Worm (Caenorhabditis elegans) whole organism, midembryonic: ENCODE results near the gene ric-8.

Experiments used
- T22C8.4 ChIP-seq: fragments of 200-800 bp; sonication (Bioruptor generic); IDR thresholded peaks from 2 replicates; pipeline ENCODE4 v1.3.6; 2022; ENCODE audit warnings: missing genetic modification characterization, missing compliant biosample characterization
- cog-1 ChIP-seq: sonication (generic microtip); optimal IDR thresholded peaks from 2 replicates; lab custom pipeline; 2016; ENCODE audit warnings: missing genetic modification characterization, missing compliant biosample characterization
- flt-1 ChIP-seq: fragments of 200-800 bp; sonication (Bioruptor generic); IDR thresholded peaks from 2 replicates; pipeline ENCODE4 v1.3.6; 2022; ENCODE audit warnings: missing genetic modification characterization, missing compliant biosample characterization
- klf-2 ChIP-seq: fragments of 200-800 bp; sonication (Bioruptor generic); conservative IDR thresholded peaks from 2 replicates; pipeline ENCODE4 v1.3.6; 2022; ENCODE audit warnings: missing genetic modification reagents, missing genetic modification characterization, missing compliant biosample characterization
- med-1 ChIP-seq: sonication (generic microtip); optimal IDR thresholded peaks from 2 replicates; lab custom pipeline; 2017; ENCODE audit warnings: missing genetic modification characterization, mild to moderate bottlenecking, missing compliant biosample characterization, antibody characterized with exemption, missing genetic modification reagents; ENCODE audit not compliant: insufficient read depth
- ref-1 ChIP-seq: fragments of 200-800 bp; sonication (Bioruptor generic); conservative IDR thresholded peaks from 2 replicates; pipeline ENCODE4 v1.3.6; 2022; ENCODE audit warnings: missing genetic modification reagents, missing genetic modification characterization, missing compliant biosample characterization
- tab-1 ChIP-seq: fragments of 200-800 bp; sonication (Bioruptor generic); IDR thresholded peaks from 2 replicates; pipeline ENCODE4 v1.3.6; 2022; ENCODE audit warnings: missing genetic modification characterization, missing compliant biosample characterization
- ztf-23 ChIP-seq: fragments of 200-800 bp; sonication (Bioruptor generic); IDR thresholded peaks from 2 replicates; pipeline ENCODE4 v1.3.6; 2022; ENCODE audit warnings: missing genetic modification reagents, missing genetic modification characterization, missing compliant biosample characterization
- ztf-29 ChIP-seq: fragments of 200-800 bp; sonication (Bioruptor generic); IDR thresholded peaks from 2 replicates; pipeline ENCODE4 v1.3.6; 2022; ENCODE audit warnings: missing genetic modification reagents, missing genetic modification characterization, missing compliant biosample characterization

Gene ric-8

ce11 chrIV:2650031-2650430, 7.3 kb downstream of the ric-8 start:
- TF ChIP-seq tab-1 (no peak), T22C8.4 (peak; percentile 62)

- TF ChIP-seq flt-1 (GFP tag; lab: Robert Waterston, UW) (no peak), ref-1 (GFP tag; lab: Robert Waterston, UW) (no peak), T22C8.4 (no peak), med-1 (GFP tag; lab: Kevin White, UChicago) (no peak), tab-1 (no peak), ztf-29 (GFP tag; lab: Robert Waterston, UW) (no peak), klf-2 (GFP tag; lab: Robert Waterston, UW) (no peak), cog-1 (tag; lab: Kevin White, UChicago) (no peak), ztf-23 (no peak)
Measured at ce11 chrIV:2654965-2655364, 12.2 kb downstream of the ric-8 start.

- no peak for TF ChIP-seq ref-1 (GFP tag; lab: Robert Waterston, UW)
- TF ChIP-seq tab-1: 0 out of 2 replicates have a peak, but pooled peaks have one; percentile 7
- TF ChIP-seq klf-2 (GFP tag; lab: Robert Waterston, UW): no peak
- no peak for TF ChIP-seq cog-1 (tag; lab: Kevin White, UChicago)
- TF ChIP-seq T22C8.4: no peak
Measured at ce11 chrIV:2656400-2657139, 13.8 kb downstream of the ric-8 start.

DNA sequence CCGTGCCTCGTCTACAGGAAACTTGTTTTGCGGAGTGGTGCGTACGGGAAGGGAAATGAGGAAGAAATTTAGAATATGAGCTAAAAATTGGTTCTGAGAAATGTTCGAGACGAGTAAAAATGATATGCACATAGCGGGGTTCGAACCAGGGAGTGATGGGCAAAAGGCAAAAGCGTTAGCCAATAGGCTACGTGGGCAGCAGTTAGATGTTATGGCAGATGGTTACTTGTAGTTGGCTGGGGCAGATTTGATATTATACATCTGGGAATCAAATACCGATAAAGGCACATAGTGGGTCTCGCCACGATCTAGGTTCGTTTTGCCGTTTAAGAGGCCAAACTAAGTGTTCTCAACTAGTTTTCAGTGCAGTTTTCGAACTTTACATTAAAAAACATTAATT, 14.5 kb downstream of the ric-8 start:
- TF ChIP-seq cog-1 (tag; lab: Kevin White, UChicago): no peak
- peak; percentile 78 for TF ChIP-seq flt-1 (GFP tag; lab: Robert Waterston, UW)
- peak; percentile 45; the same call in 1 of the 2 replicates for TF ChIP-seq tab-1

ce11 chrIV:2658733-2659132, 16.0 kb downstream of the ric-8 start:
- TF ChIP-seq tab-1 (no peak), med-1 (GFP tag; lab: Kevin White, UChicago) (no peak), ref-1 (GFP tag; lab: Robert Waterston, UW) (no peak), ztf-23 (no peak), klf-2 (GFP tag; lab: Robert Waterston, UW) (no peak)

DNA sequence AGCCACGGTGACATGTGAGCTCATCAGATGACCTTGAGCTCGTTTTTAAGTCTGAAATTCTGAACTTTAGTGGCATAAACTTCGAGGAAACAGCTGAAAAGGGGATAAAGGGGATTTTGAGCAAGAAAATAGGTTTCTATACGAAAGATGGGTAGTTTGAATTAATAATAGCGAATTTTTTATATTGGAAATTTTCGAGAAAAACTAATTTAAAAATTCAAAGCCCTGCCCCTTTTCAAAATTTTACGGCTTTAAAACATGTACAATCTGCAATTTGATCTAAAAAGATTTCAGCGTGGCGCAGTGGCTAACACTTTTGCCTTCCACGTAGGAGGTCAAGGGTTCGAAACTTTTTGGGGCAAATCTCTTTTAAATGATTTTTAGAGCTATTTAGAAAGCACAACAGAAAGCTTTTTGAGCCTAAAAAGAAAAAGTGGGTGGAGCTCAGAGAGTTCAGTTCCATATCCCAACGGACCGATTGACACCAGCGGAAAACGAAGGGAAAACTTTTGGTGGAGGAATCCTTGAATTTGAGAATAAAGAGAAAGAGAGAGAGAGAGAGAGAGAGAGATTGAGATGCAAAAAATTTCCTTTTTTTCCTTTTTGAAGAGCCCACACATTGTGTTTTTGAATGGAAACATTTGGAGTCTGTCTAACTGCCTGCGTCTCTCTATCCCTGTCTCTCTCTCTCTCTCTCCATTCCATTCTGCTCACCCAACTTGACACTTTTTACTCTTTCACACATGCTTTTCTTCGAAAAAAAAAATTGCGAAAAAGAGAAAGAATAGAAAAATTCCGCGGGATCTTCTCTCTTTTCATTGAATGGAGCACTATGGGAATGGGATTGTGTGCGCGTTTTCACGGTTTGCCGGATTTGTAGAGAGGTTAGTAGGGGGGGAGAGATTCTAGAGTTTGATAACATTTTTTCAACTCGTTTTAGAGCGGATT, 21.5 kb downstream of the ric-8 start, which contains the start of gene Y69A2AR.31:
Y69A2AR.31 (minus strand) TSS at position 51 of the 948 bp plus-strand sequence.
- TF ChIP-seq ztf-29 (GFP tag; lab: Robert Waterston, UW): no peak

DNA sequence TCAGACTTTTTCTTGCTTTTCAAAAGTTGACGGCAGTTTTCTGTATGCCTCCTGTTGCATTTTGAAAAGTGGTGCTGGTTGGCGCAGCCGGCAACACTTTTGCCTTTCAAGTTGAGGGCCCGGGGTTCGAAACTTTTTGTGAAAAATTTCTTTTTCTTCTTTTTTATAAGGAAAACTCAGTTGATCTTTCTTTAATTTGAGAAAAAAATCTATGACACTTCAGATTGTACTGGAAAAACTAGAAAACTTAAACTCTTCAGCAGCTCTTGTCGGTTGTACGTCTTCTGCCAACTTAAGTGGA, 22.1 kb downstream of the ric-8 start:
- no peak for TF ChIP-seq tab-1
- no peak for TF ChIP-seq ref-1 (GFP tag; lab: Robert Waterston, UW)
- TF ChIP-seq T22C8.4: no peak
- no peak for TF ChIP-seq ztf-29 (GFP tag; lab: Robert Waterston, UW)
- no peak for TF ChIP-seq flt-1 (GFP tag; lab: Robert Waterston, UW)
- TF ChIP-seq ztf-23: no peak
- no peak for TF ChIP-seq klf-2 (GFP tag; lab: Robert Waterston, UW)
- no peak for TF ChIP-seq cog-1 (tag; lab: Kevin White, UChicago)
- no peak for TF ChIP-seq med-1 (GFP tag; lab: Kevin White, UChicago)

ce11 chrIV:2665388-2665978, 22.7 kb downstream of the ric-8 start:
- TF ChIP-seq cog-1 (tag; lab: Kevin White, UChicago) (no peak), klf-2 (GFP tag; lab: Robert Waterston, UW) (no peak), flt-1 (GFP tag; lab: Robert Waterston, UW) (no peak), tab-1 (no peak), T22C8.4 (no peak), ztf-29 (GFP tag; lab: Robert Waterston, UW) (no peak), ztf-23 (no peak), ref-1 (GFP tag; lab: Robert Waterston, UW) (no peak), med-1 (GFP tag; lab: Kevin White, UChicago) (no peak)

DNA sequence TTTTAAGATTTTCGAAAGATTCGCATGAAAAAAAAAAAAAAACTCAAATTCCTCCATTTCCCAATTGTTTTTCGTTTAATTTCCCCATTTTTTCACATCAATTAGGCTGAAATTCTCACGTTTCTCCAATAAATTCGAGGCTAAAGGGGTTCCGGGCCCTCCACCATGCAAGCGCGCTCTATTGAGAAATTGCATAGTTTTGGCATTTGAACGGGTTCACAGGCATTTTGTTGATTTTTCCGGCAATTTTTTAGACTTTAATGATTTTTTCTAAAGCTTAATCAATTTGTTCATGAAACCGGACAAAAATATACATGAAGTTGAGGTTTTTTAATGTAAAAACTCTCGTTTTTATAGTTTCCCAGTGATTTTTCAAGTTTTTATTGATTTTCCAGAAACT, 23.4 kb downstream of the ric-8 start:
- no peak for TF ChIP-seq ztf-29 (GFP tag; lab: Robert Waterston, UW)
- TF ChIP-seq ztf-23: peak; percentile 42; the same call in 1 of the 2 replicates

DNA sequence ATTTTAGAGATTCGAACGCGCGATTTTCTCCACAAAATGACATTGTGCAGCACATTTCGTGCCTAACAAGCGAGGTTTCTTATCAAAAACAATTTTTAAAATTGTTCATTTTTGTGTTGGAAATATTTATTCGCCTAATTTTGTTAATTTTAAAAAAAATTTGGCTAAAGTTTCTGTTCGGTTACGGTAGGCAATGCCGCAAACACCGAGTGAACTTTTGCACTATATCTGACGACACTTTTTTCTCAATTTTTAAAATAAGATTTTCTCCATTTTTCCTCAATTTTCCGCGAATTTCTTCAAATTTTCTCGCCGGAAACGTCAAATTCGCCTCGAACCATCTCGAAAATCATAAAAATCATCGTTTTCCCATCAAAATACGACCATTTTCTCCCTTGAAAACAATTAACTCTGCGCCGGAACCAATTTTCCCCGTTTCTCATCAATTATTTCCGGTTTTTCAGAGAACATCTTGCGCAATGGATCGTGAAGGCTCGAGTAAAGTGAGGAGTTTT, 23.9 kb downstream of the ric-8 start, which contains the start of gene Y69A2AR.1:
Y69A2AR.1 (plus strand) TSS at position 465 of the 515 bp plus-strand sequence.
- TF ChIP-seq flt-1 (GFP tag; lab: Robert Waterston, UW) (no peak), cog-1 (tag; lab: Kevin White, UChicago) (no peak), ref-1 (GFP tag; lab: Robert Waterston, UW) (no peak), ztf-23 (no peak), ztf-29 (GFP tag; lab: Robert Waterston, UW) (no peak), T22C8.4 (no peak)
